Fruit fly (Drosophila melanogaster): ENCODE data around the gene Dpy-30L2.

Dpy-30L2 gene

DNA sequence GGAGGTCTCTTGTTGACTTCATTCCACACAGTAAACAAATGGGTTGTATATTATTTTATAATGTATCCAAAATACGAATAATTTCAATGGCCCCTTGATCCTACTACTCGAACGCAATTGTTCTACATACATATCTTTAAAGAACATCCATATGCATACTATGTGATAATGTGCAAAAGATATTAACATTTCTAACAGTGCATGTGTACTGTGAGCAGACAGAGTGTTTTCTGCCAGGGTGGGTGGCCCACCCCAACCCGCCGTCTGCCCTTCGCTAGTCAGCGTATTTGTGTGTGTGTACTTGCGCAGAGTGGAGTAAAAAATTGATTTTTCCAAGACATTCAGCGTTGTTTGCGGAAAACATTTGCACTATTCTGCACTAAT is 23.5 kb upstream of the Dpy-30L2 start:
- TF ChIP-seq psq (optimal IDR thresholded peaks at IDR 0.05) (no peak), h (optimal IDR thresholded peaks at IDR 0.05) (no peak), Sin3A (optimal IDR thresholded peaks at IDR 0.05) (no peak), ttk (optimal IDR thresholded peaks at IDR 0.05) (no peak), insv (optimal IDR thresholded peaks at IDR 0.05) (no peak), Myc (optimal IDR thresholded peaks at IDR 0.05) (no peak)

DNA sequence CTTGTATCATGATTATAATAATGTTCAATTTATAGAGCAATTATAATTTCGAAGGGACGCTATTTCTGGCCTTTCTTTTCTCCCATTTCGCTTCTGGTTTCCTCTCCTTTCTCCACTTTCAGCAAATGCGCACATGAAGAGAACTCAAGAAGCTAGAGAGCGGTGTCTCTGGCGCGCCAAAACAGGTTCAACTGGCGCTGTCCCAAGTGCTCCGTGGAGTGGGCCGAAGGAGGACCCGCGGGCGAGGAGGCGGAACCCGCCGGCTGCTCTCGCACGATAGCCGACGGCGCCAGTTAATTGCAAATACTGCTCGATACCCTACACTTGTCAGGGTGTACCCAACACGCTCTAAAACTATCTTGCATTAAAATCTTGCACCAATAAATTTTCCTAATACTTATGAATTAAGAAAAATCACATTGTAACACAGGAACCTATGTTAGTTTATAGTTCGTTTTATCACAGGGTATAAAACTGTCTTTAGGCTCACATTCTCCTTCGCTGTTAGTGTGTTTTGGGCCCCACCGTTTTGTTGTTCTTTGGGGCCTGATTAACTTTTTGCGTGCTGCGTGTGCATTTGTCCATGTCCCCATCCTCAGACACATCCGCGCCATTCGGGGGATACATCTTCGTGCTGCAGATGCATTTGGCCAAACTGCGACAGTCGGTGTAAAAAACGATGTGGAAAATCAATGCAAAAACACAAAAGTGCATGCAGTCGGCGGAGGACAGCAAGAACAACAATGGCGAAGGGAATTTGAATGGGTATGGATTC is 22.9 kb upstream of the Dpy-30L2 start:
- TF ChIP-seq insv (optimal IDR thresholded peaks at IDR 0.05): no peak
- no peak for TF ChIP-seq psq (optimal IDR thresholded peaks at IDR 0.05)
- TF ChIP-seq h (optimal IDR thresholded peaks at IDR 0.05): no peak
- no peak for TF ChIP-seq Myc (optimal IDR thresholded peaks at IDR 0.05)
- no peak for TF ChIP-seq Sin3A (optimal IDR thresholded peaks at IDR 0.05)
- TF ChIP-seq ttk (optimal IDR thresholded peaks at IDR 0.05): no peak

dm6 chr3L:4069069-4069468 is 21.5 kb upstream of the Dpy-30L2 start, which contains the start of gene CG32259:
Gene CG32259 (plus strand): TSS chr3L:4069369.
- TF ChIP-seq Sin3A (optimal IDR thresholded peaks at IDR 0.05): no peak
- no peak for TF ChIP-seq insv (optimal IDR thresholded peaks at IDR 0.05)
- TF ChIP-seq psq (optimal IDR thresholded peaks at IDR 0.05): no peak
- TF ChIP-seq Myc (optimal IDR thresholded peaks at IDR 0.05): no peak
- no peak for TF ChIP-seq ttk (optimal IDR thresholded peaks at IDR 0.05)
- TF ChIP-seq h (optimal IDR thresholded peaks at IDR 0.05): no peak

DNA sequence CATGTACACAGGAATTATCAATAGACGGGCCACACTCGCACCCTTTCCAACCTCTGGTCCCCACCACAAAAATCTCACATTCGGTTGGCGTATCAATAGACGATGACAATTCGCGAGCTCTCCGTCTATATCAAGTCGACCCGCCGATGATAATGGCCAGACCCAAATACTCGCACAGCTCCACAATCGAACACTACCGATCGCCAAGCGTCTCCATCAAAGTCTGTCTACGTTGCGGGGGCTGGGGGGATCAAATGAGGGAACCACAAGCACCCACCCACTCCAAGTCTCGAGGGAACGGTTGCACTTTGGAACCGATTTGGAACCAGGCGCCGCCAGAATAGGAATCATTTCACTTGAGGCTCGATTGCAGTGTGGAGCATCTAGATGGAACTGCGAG is 20.8 kb upstream of the Dpy-30L2 start:
- no peak for TF ChIP-seq h (optimal IDR thresholded peaks at IDR 0.05)
- TF ChIP-seq insv (optimal IDR thresholded peaks at IDR 0.05): no peak

- no peak for TF ChIP-seq h (optimal IDR thresholded peaks at IDR 0.05)
- no peak for TF ChIP-seq Myc (optimal IDR thresholded peaks at IDR 0.05)
- no peak for TF ChIP-seq psq (optimal IDR thresholded peaks at IDR 0.05)
- TF ChIP-seq ttk (optimal IDR thresholded peaks at IDR 0.05): no peak
- no peak for TF ChIP-seq Sin3A (optimal IDR thresholded peaks at IDR 0.05)
- TF ChIP-seq insv (optimal IDR thresholded peaks at IDR 0.05): no peak
These were observed 14.5 kb upstream of the Dpy-30L2 start, which contains the start of gene dib for dm6 chr3L:4061921-4062474. Gene dib (plus strand): TSS chr3L:4062292.

dm6 chr3L:4059293-4059820 is 11.8 kb upstream of the Dpy-30L2 start, which contains the start of gene Ugt305A1:
Gene Ugt305A1 (plus strand): TSS chr3L:4059770.
- TF ChIP-seq Myc (optimal IDR thresholded peaks at IDR 0.05) (no peak), psq (optimal IDR thresholded peaks at IDR 0.05) (no peak), insv (optimal IDR thresholded peaks at IDR 0.05) (no peak), h (optimal IDR thresholded peaks at IDR 0.05) (no peak), ttk (optimal IDR thresholded peaks at IDR 0.05) (no peak), Sin3A (optimal IDR thresholded peaks at IDR 0.05) (no peak)

DNA sequence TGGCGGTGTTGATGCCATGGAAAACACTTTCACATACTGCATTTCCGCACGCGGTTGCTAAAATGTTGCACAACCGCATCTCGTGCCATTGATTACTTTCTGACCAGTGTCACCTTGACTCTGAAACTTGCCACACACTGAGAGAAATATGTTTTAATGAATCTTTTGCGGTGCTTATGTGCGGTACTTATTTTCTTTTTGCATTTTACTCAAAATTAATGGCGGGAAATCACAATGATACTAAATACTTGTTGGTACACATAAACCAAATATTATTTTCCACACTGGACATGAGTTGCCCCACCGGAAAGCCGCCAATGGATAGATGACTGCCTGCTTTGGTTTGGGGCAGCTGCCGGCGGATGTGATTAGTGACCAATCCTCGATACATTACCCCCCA is 9.3 kb upstream of the Dpy-30L2 start:
- TF ChIP-seq psq (optimal IDR thresholded peaks at IDR 0.05) (no peak), ttk (optimal IDR thresholded peaks at IDR 0.05) (no peak), Sin3A (optimal IDR thresholded peaks at IDR 0.05) (no peak), Myc (optimal IDR thresholded peaks at IDR 0.05) (no peak)

dm6 chr3L:4055438-4055962 is 8.0 kb upstream of the Dpy-30L2 start:
- TF ChIP-seq h (optimal IDR thresholded peaks at IDR 0.05): no peak
- no peak for TF ChIP-seq Myc (optimal IDR thresholded peaks at IDR 0.05)
- no peak for TF ChIP-seq insv (optimal IDR thresholded peaks at IDR 0.05)
- TF ChIP-seq Sin3A (optimal IDR thresholded peaks at IDR 0.05): no peak
- TF ChIP-seq ttk (optimal IDR thresholded peaks at IDR 0.05): no peak
- TF ChIP-seq psq (optimal IDR thresholded peaks at IDR 0.05): no peak

- TF ChIP-seq Sin3A (optimal IDR thresholded peaks at IDR 0.05) (no peak), ttk (optimal IDR thresholded peaks at IDR 0.05) (no peak), h (optimal IDR thresholded peaks at IDR 0.05) (no peak), insv (optimal IDR thresholded peaks at IDR 0.05) (no peak), Myc (optimal IDR thresholded peaks at IDR 0.05) (no peak)
These were observed 1.5 kb upstream of the Dpy-30L2 start for dm6 chr3L:4049082-4049481.

DNA sequence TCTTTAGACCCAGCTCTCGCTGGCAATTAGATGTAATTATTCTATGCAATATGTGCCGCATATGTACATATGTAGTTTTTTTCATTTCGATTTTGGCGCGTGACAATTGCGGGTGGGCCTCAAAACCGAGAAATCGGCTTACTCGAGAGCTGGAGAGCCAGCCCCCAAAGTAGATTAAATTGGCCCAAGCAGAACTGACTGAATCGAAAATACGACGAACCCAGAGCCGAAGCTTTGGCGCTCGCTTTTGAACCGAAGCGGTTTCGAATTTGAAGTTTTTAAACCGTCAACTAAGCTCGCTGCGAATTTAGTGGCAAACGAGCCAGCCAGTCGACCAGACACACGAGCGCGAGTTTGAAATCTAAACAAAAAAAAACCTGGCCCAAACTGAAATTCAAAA is 1.2 kb downstream of the Dpy-30L2 start, which contains the start of gene CG1136:
Gene CG1136, plus strand, starts transcription at position 308 of the 400 bp plus-strand sequence.
- no peak for TF ChIP-seq ttk (optimal IDR thresholded peaks at IDR 0.05)
- TF ChIP-seq psq (optimal IDR thresholded peaks at IDR 0.05): no peak
- TF ChIP-seq insv (optimal IDR thresholded peaks at IDR 0.05): no peak
- no peak for TF ChIP-seq Myc (optimal IDR thresholded peaks at IDR 0.05)
- TF ChIP-seq h (optimal IDR thresholded peaks at IDR 0.05): no peak
- no peak for TF ChIP-seq Sin3A (optimal IDR thresholded peaks at IDR 0.05)

DNA sequence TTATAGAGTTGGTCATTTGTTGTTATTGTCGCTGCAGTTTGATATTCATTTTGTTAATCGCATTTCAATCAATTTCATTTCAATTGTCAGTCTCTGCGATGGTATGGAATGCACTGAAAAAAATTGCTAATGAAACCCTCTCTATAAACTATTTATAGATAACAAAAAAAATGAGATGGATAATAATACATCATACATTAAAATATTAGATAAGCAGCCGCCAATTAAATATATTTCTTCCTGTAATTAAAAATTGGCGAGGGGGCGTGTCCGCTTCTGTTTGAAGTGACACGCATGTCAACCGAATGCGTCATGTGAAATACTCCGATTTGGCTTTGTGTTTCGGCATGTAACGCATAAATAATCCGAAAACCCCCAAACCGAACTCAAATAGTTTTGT is 3.0 kb downstream of the Dpy-30L2 start:
- TF ChIP-seq Sin3A (optimal IDR thresholded peaks at IDR 0.05) (no peak), psq (optimal IDR thresholded peaks at IDR 0.05) (no peak), ttk (optimal IDR thresholded peaks at IDR 0.05) (no peak), h (optimal IDR thresholded peaks at IDR 0.05) (no peak), insv (optimal IDR thresholded peaks at IDR 0.05) (no peak)

DNA sequence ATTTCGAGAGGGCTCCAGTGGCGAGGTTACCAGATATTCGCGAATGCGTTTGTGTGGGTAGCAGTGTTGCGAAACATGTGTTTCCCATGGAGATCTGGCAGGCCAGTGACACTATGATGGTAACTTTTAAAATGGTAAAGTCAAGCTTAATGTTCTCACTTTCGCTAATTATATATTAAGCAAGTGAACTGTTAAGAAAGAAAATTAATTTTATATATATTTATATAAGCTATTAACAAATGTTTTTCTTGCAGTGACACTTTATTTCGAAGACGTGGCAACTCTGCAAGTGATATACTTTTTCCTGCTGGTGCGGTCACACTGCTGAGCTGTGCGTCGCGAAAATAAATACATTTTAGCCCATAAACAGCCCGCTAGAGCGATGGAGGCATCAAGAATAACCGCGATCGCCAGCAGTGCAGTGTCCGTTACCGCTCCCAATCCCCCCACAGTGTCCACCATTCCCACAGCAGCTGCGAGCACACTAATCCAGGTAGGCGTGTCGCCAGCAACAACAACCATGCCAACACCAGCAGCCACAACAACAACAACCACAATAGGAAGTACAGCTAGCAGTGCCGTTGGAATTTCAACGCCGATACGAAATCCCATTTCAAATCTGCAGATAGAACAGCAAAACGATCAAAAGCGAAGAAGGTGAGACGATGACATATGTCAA is 7.1 kb downstream of the Dpy-30L2 start, which contains the start of the genes CG11593 and Rcd5:
Gene CG11593, minus strand, starts transcription at position 236 of the 679 bp plus-strand sequence.
Gene Rcd5, plus strand, starts transcription at position 283 of the 679 bp plus-strand sequence.
- TF ChIP-seq psq (optimal IDR thresholded peaks at IDR 0.05) (no peak), insv (optimal IDR thresholded peaks at IDR 0.05) (no peak), h (optimal IDR thresholded peaks at IDR 0.05) (no peak), Myc (optimal IDR thresholded peaks at IDR 0.05) (no peak), ttk (optimal IDR thresholded peaks at IDR 0.05) (no peak), Sin3A (optimal IDR thresholded peaks at IDR 0.05) (no peak)

Data from Kc167 (cell line).